Worm (Caenorhabditis elegans) whole organism, L2 larva: ENCODE measurements around the gene ebp-2.
A peak's percentile ranks its signal among the peaks of the same experiment; 100 is the strongest.

ENCODE experiments used
- C34F6.9 ChIP-seq: fragments of 150-350 bp; optimal IDR thresholded peaks from 2 replicates; lab custom pipeline; 2014; ENCODE audit warnings: missing biosample characterization, missing genetic modification characterization
- F13H6.1 ChIP-seq: sonication (generic microtip); optimal IDR thresholded peaks from 2 replicates; lab custom pipeline; 2016; ENCODE audit warnings: missing genetic modification characterization, missing compliant biosample characterization
- R02D3.7 ChIP-seq: fragments of 150-350 bp; optimal IDR thresholded peaks from 2 replicates; lab custom pipeline; 2014; ENCODE audit warnings: missing biosample characterization, missing genetic modification characterization
- Y55F3AM.14 ChIP-seq: fragments of 200-800 bp; sonication (Bioruptor generic); optimal IDR thresholded peaks from 2 replicates; lab custom pipeline; 2018; ENCODE audit warnings: mild to moderate bottlenecking, missing genetic modification characterization, missing compliant biosample characterization
- ZK546.5 ChIP-seq: sonication (generic microtip); optimal IDR thresholded peaks from 2 replicates; lab custom pipeline; 2017; ENCODE audit warnings: missing biosample characterization, missing genetic modification characterization
- alr-1 ChIP-seq: fragments of 150-350 bp; optimal IDR thresholded peaks from 2 replicates; lab custom pipeline; 2014; ENCODE audit warnings: missing biosample characterization, missing genetic modification characterization
- aly-2 ChIP-seq: fragments of 150-350 bp; optimal IDR thresholded peaks from 2 replicates; lab custom pipeline; 2014; ENCODE audit warnings: missing biosample characterization, missing genetic modification characterization
- ama-1 ChIP-seq: fragments of 150-350 bp; optimal IDR thresholded peaks from 2 replicates; lab custom pipeline; 2018; ENCODE audit warnings: inconsistent platforms
- blmp-1 ChIP-seq: sonication (generic microtip); optimal IDR thresholded peaks from 2 replicates; lab custom pipeline; 2017; ENCODE audit warnings: missing genetic modification characterization, mild to moderate bottlenecking, missing compliant biosample characterization, antibody characterized with exemption, moderate library complexity; ENCODE audit not compliant: insufficient read depth
- ceh-16 ChIP-seq: fragments of 150-350 bp; optimal IDR thresholded peaks from 2 replicates; lab custom pipeline; 2014; ENCODE audit warnings: missing biosample characterization, missing genetic modification characterization
- ceh-82 ChIP-seq: fragments of 150-350 bp; optimal IDR thresholded peaks from 2 replicates; lab custom pipeline; 2014; ENCODE audit warnings: missing biosample characterization, missing genetic modification characterization
- crh-2 ChIP-seq: sonication (generic microtip); optimal IDR thresholded peaks from 2 replicates; lab custom pipeline; 2017; ENCODE audit warnings: missing biosample characterization, missing genetic modification characterization
- dmd-4 ChIP-seq: sonication (generic microtip); optimal IDR thresholded peaks from 2 replicates; lab custom pipeline; 2017; ENCODE audit warnings: missing biosample characterization, missing genetic modification characterization
- egl-27 ChIP-seq: sonication (generic microtip); optimal IDR thresholded peaks from 3 replicates; lab custom pipeline; 2017; ENCODE audit warnings: missing biosample characterization, missing genetic modification reagents, missing genetic modification characterization
- elt-1 ChIP-seq: fragments of 150-350 bp; optimal IDR thresholded peaks from 2 replicates; lab custom pipeline; 2014; ENCODE audit warnings: missing biosample characterization, missing genetic modification characterization
- elt-3 ChIP-seq: sonication (generic microtip); optimal IDR thresholded peaks from 2 replicates; lab custom pipeline; 2017; ENCODE audit warnings: missing biosample characterization, missing genetic modification characterization
- fos-1 ChIP-seq: fragments of 150-350 bp; optimal IDR thresholded peaks from 2 replicates; lab custom pipeline; 2014; ENCODE audit warnings: missing biosample characterization, missing genetic modification characterization
- gmeb-1 ChIP-seq: fragments of 150-350 bp; optimal IDR thresholded peaks from 2 replicates; lab custom pipeline; 2014; ENCODE audit warnings: missing biosample characterization, missing genetic modification characterization
- lin-11 ChIP-seq: fragments of 150-350 bp; sonication (generic microtip); optimal IDR thresholded peaks from 2 replicates; lab custom pipeline; 2014; ENCODE audit warnings: missing biosample characterization, missing genetic modification characterization, inconsistent platforms, mixed read lengths
- lin-13 ChIP-seq: fragments of 150-350 bp; optimal IDR thresholded peaks from 2 replicates; lab custom pipeline; 2014; ENCODE audit warnings: missing biosample characterization, missing genetic modification reagents, missing genetic modification characterization
- lin-39 ChIP-seq: fragments of 150-350 bp; optimal IDR thresholded peaks from 2 replicates; lab custom pipeline; 2014; ENCODE audit warnings: missing biosample characterization, missing genetic modification reagents, missing genetic modification characterization
- lsy-2 ChIP-seq, 2 experiments: fragments of 150-350 bp in 1 of 2; sonication (generic microtip) in 1 of 2; optimal IDR thresholded peaks; 2 replicates each; lab custom pipeline; 2014 to 2017; ENCODE audit warnings: missing biosample characterization in 2 of 2, missing genetic modification characterization in 2 of 2
- mab-5 ChIP-seq: fragments of 150-350 bp; optimal IDR thresholded peaks from 2 replicates; lab custom pipeline; 2014; ENCODE audit warnings: missing biosample characterization, missing genetic modification characterization
- mbf-1 ChIP-seq: sonication (generic microtip); optimal IDR thresholded peaks from 2 replicates; lab custom pipeline; 2017; ENCODE audit warnings: missing biosample characterization, missing genetic modification characterization
- mdl-1 ChIP-seq, 2 experiments: fragments of 150-350 bp in 1 of 2; sonication (generic microtip) in 1 of 2; optimal IDR thresholded peaks; 2 replicates each; lab custom pipeline; 2017; ENCODE audit warnings: missing biosample characterization in 2 of 2, missing genetic modification characterization in 2 of 2
- nhr-10 ChIP-seq: sonication (generic microtip); optimal IDR thresholded peaks from 2 replicates; lab custom pipeline; 2017; ENCODE audit warnings: missing biosample characterization, missing genetic modification characterization
- nhr-11 ChIP-seq: fragments of 150-350 bp; optimal IDR thresholded peaks from 2 replicates; lab custom pipeline; 2014; ENCODE audit warnings: missing biosample characterization, missing genetic modification characterization
- nhr-12 ChIP-seq: fragments of 150-350 bp; optimal IDR thresholded peaks from 2 replicates; lab custom pipeline; 2014; ENCODE audit warnings: missing biosample characterization, missing genetic modification characterization
- nhr-129 ChIP-seq: fragments of 150-350 bp; optimal IDR thresholded peaks from 2 replicates; lab custom pipeline; 2014; ENCODE audit warnings: missing biosample characterization, missing genetic modification characterization
- nhr-21 ChIP-seq: fragments of 150-350 bp; optimal IDR thresholded peaks from 2 replicates; lab custom pipeline; 2014; ENCODE audit warnings: missing biosample characterization, missing genetic modification characterization
- nhr-23 ChIP-seq: fragments of 150-350 bp; optimal IDR thresholded peaks from 2 replicates; lab custom pipeline; 2014; ENCODE audit warnings: missing biosample characterization, missing genetic modification reagents, missing genetic modification characterization
- nhr-237 ChIP-seq: fragments of 150-350 bp; optimal IDR thresholded peaks from 2 replicates; lab custom pipeline; 2014; ENCODE audit warnings: missing biosample characterization, missing genetic modification characterization
- nhr-25 ChIP-seq: fragments of 150-350 bp; sonication (generic microtip); optimal IDR thresholded peaks from 3 replicates; lab custom pipeline; 2014; ENCODE audit warnings: missing biosample characterization, missing genetic modification characterization
- nhr-6 ChIP-seq: fragments of 150-350 bp; optimal IDR thresholded peaks from 2 replicates; lab custom pipeline; 2014; ENCODE audit warnings: missing biosample characterization, missing genetic modification characterization
- nhr-77 ChIP-seq: fragments of 150-350 bp; optimal IDR thresholded peaks from 2 replicates; lab custom pipeline; 2014; ENCODE audit warnings: missing biosample characterization, missing genetic modification characterization
- peb-1 ChIP-seq: fragments of 150-350 bp; optimal IDR thresholded peaks from 2 replicates; lab custom pipeline; 2014; ENCODE audit warnings: missing biosample characterization, missing genetic modification characterization
- sem-4 ChIP-seq: fragments of 150-350 bp; optimal IDR thresholded peaks from 2 replicates; lab custom pipeline; 2014; ENCODE audit warnings: missing biosample characterization, missing genetic modification reagents, missing genetic modification characterization
- skn-1 ChIP-seq: sonication (generic microtip); optimal IDR thresholded peaks from 2 replicates; lab custom pipeline; 2017; ENCODE audit warnings: missing biosample characterization, missing genetic modification characterization
- sma-3 ChIP-seq: sonication (generic microtip); optimal IDR thresholded peaks from 2 replicates; lab custom pipeline; 2016; ENCODE audit warnings: missing genetic modification reagents, missing genetic modification characterization, missing compliant biosample characterization
- sma-9 ChIP-seq, 2 experiments: fragments of 150-350 bp in 1 of 2; sonication (generic microtip) in 1 of 2; optimal IDR thresholded peaks; 2 replicates each; lab custom pipeline; 2014 to 2016; ENCODE audit warnings: missing genetic modification characterization in 2 of 2, mild to moderate bottlenecking in 1 of 2, missing biosample characterization in 1 of 2, missing compliant biosample characterization in 1 of 2, missing genetic modification reagents in 1 of 2, moderate library complexity in 1 of 2
- snpc-4 ChIP-seq: fragments of 150-350 bp; optimal IDR thresholded peaks from 2 replicates; lab custom pipeline; 2014; ENCODE audit warnings: missing biosample characterization, missing genetic modification characterization
- unc-39 ChIP-seq: fragments of 150-350 bp; optimal IDR thresholded peaks from 2 replicates; lab custom pipeline; 2014; ENCODE audit warnings: missing biosample characterization, missing genetic modification characterization
- unc-55 ChIP-seq: fragments of 150-350 bp; sonication (generic microtip); optimal IDR thresholded peaks from 3 replicates; lab custom pipeline; 2014; ENCODE audit warnings: missing biosample characterization, missing genetic modification reagents, missing genetic modification characterization
- unc-62 ChIP-seq: fragments of 150-350 bp; optimal IDR thresholded peaks from 2 replicates; lab custom pipeline; 2014; ENCODE audit warnings: missing biosample characterization, missing genetic modification reagents, missing genetic modification characterization
- zag-1 ChIP-seq: fragments of 150-350 bp; optimal IDR thresholded peaks from 2 replicates; lab custom pipeline; 2014; ENCODE audit warnings: missing biosample characterization, missing genetic modification characterization
- ztf-1 ChIP-seq: fragments of 200-800 bp; sonication (Bioruptor generic); conservative IDR thresholded peaks from 2 replicates; pipeline ENCODE4 v1.3.6; 2022; ENCODE audit warnings: missing genetic modification characterization, missing compliant biosample characterization
- ztf-11 ChIP-seq: sonication (generic microtip); optimal IDR thresholded peaks from 2 replicates; lab custom pipeline; 2017; ENCODE audit warnings: missing biosample characterization, missing genetic modification characterization
- ztf-4 ChIP-seq: fragments of 150-350 bp; optimal IDR thresholded peaks from 2 replicates; lab custom pipeline; 2014; ENCODE audit warnings: missing biosample characterization, missing genetic modification characterization

Gene ebp-2

ce11 chrII:11452498-11453005 lies 10.0 kb downstream of the ebp-2 start, which contains the start of gene rsp-2:
TSS of gene rsp-2 (minus strand) at chrII:11452955.
- no peak for TF ChIP-seq C34F6.9 (tag; lab: Kevin White, UChicago)
- no peak for TF ChIP-seq F13H6.1 (tag; lab: Kevin White, UChicago)
- TF ChIP-seq nhr-6 (tag; lab: Kevin White, UChicago), result no peak
- TF ChIP-seq ZK546.5 (tag; lab: Kevin White, UChicago), result no peak
- no peak for TF ChIP-seq ztf-11
- TF ChIP-seq fos-1 (tag; lab: Kevin White, UChicago), result no peak
- TF ChIP-seq crh-2 (tag; lab: Kevin White, UChicago), result no peak
- no peak for TF ChIP-seq dmd-4 (tag; lab: Kevin White, UChicago)
- no peak for TF ChIP-seq ceh-82 (tag; lab: Kevin White, UChicago)
- no peak for TF ChIP-seq blmp-1 (tag; lab: Kevin White, UChicago)
- no peak for TF ChIP-seq elt-3 (tag; lab: Kevin White, UChicago)
- no peak for TF ChIP-seq sma-9 (GFP tag; optimal IDR thresholded peaks at IDR 0.05; lab: Kevin White, UChicago)
- TF ChIP-seq sma-9 (tag; optimal IDR thresholded peaks at IDR 0.05; lab: Kevin White, UChicago), result no peak
- no peak for TF ChIP-seq ceh-16 (tag; lab: Kevin White, UChicago)
- TF ChIP-seq R02D3.7 (tag; lab: Kevin White, UChicago), result no peak

ce11 chrII:11453025-11453424 lies 10.5 kb downstream of the ebp-2 start, which contains the start of gene rsp-1:
TSS of gene rsp-1 (plus strand) at chrII:11453362.
- peak; percentile 92 for TF ChIP-seq nhr-129 (tag; lab: Kevin White, UChicago)
- peak; percentile 91 for TF ChIP-seq lin-13 (GFP tag; lab: Kevin White, UChicago)
- peak; percentile 90 for TF ChIP-seq F13H6.1 (tag; lab: Kevin White, UChicago)
- TF ChIP-seq egl-27 (tag; lab: Kevin White, UChicago), result peak; percentile 73
- no peak for TF ChIP-seq nhr-12 (tag; lab: Kevin White, UChicago)
- TF ChIP-seq mbf-1 (tag; lab: Kevin White, UChicago), result no peak
- peak; percentile 76 for TF ChIP-seq ama-1 (lab: Kevin White, UChicago)
- peak; percentile 84 for TF ChIP-seq sma-3 (GFP tag; lab: Kevin White, UChicago)
- TF ChIP-seq elt-3 (tag; lab: Kevin White, UChicago), result no peak
- peak; percentile 84 to 94 for TF ChIP-seq lsy-2 (tag; optimal IDR thresholded peaks at IDR 0.05; lab: Kevin White, UChicago)
- peak; percentile 95 for TF ChIP-seq sma-9 (GFP tag; optimal IDR thresholded peaks at IDR 0.05; lab: Kevin White, UChicago)
- no peak for TF ChIP-seq sma-9 (tag; optimal IDR thresholded peaks at IDR 0.05; lab: Kevin White, UChicago)
- peak; percentile 97 for TF ChIP-seq C34F6.9 (tag; lab: Kevin White, UChicago)
- TF ChIP-seq lin-11 (tag; lab: Kevin White, UChicago), result peak; percentile 82
- TF ChIP-seq zag-1 (tag; lab: Kevin White, UChicago), result peak; percentile 60
- TF ChIP-seq blmp-1 (tag; lab: Kevin White, UChicago), result peak; percentile 48
- TF ChIP-seq lin-39 (tag; lab: Kevin White, UChicago), result no peak
- TF ChIP-seq fos-1 (tag; lab: Kevin White, UChicago), result peak; percentile 84
- TF ChIP-seq sem-4 (tag; lab: Kevin White, UChicago), result peak; percentile 79
- peak; percentile 90 for TF ChIP-seq gmeb-1 (tag; lab: Kevin White, UChicago)
- no peak for TF ChIP-seq nhr-10 (tag; lab: Kevin White, UChicago)
- no peak for TF ChIP-seq ZK546.5 (tag; lab: Kevin White, UChicago)
- TF ChIP-seq nhr-23 (tag; lab: Kevin White, UChicago), result no peak
- TF ChIP-seq aly-2, result no peak
- TF ChIP-seq ztf-11, result no peak
- no peak for TF ChIP-seq nhr-11
- peak; percentile 30 for TF ChIP-seq ceh-82 (tag; lab: Kevin White, UChicago)
- TF ChIP-seq alr-1 (tag; lab: Kevin White, UChicago), result no peak
- peak; percentile 87 for TF ChIP-seq nhr-21 (tag; lab: Kevin White, UChicago)
- TF ChIP-seq ztf-1 (GFP tag; lab: Robert Waterston, UW), result no peak
- TF ChIP-seq mdl-1 (tag; optimal IDR thresholded peaks at IDR 0.05; lab: Kevin White, UChicago), result peak in 1 of 2 experiments; percentile 74
- TF ChIP-seq nhr-6 (tag; lab: Kevin White, UChicago), result peak; percentile 74
- no peak for TF ChIP-seq peb-1 (tag; lab: Kevin White, UChicago)
- TF ChIP-seq R02D3.7 (tag; lab: Kevin White, UChicago), result peak; percentile 67
- peak; percentile 82 for TF ChIP-seq nhr-25
- peak; percentile 27 for TF ChIP-seq Y55F3AM.14
- TF ChIP-seq skn-1 (tag; lab: Kevin White, UChicago), result no peak
- TF ChIP-seq ztf-4 (tag; lab: Kevin White, UChicago), result peak; percentile 74
- peak; percentile 89 for TF ChIP-seq mab-5 (tag; lab: Kevin White, UChicago)
- no peak for TF ChIP-seq nhr-77 (tag; lab: Kevin White, UChicago)
- peak; percentile 87 for TF ChIP-seq snpc-4
- peak; percentile 95 for TF ChIP-seq unc-55 (GFP tag; lab: Kevin White, UChicago)
- TF ChIP-seq dmd-4 (tag; lab: Kevin White, UChicago), result no peak
- peak; percentile 39 for TF ChIP-seq ceh-16 (tag; lab: Kevin White, UChicago)
- peak; percentile 92 for TF ChIP-seq crh-2 (tag; lab: Kevin White, UChicago)
- peak; percentile 43 for TF ChIP-seq nhr-237 (tag; lab: Kevin White, UChicago)
- TF ChIP-seq unc-39, result no peak
- TF ChIP-seq unc-62 (GFP tag; lab: Kevin White, UChicago), result no peak
- TF ChIP-seq elt-1 (tag; lab: Kevin White, UChicago), result no peak
- TF ChIP-seq, all 48 proteins: peak for 29
